Worm (Caenorhabditis elegans): ENCODE measurements around the gene Y62E10A.24.

The Y62E10A.24 gene

ce11 chrIV:13386043-13386442 lies 15.5 kb downstream of the Y62E10A.24 start, which contains the start of the genes Y62E10A.20, Y62E10A.23 and mdt-9 (continued):
- peak; percentile 74 for TF ChIP-seq attf-5 (GFP tag; optimal IDR thresholded peaks at IDR 0.05)
- TF ChIP-seq nhr-80 (tag; optimal IDR thresholded peaks at IDR 0.05), result no peak
- TF ChIP-seq efl-1 (GFP tag; optimal IDR thresholded peaks at IDR 0.05), result peak; percentile 38
- peak; percentile 39 for TF ChIP-seq ztf-18 (tag; optimal IDR thresholded peaks at IDR 0.05)
- no peak for TF ChIP-seq egl-18 (GFP tag; IDR thresholded peaks at IDR 0.05)
- peak; percentile 17 for TF ChIP-seq ZK185.1 (tag; optimal IDR thresholded peaks at IDR 0.05; ENCODE audit: poor library complexity, severe bottlenecking)
- TF ChIP-seq ztf-26 (tag; optimal IDR thresholded peaks at IDR 0.05), result no peak
- no peak for TF ChIP-seq F52B5.7 (tag; optimal IDR thresholded peaks at IDR 0.05)
- no peak for TF ChIP-seq zfh-2 (GFP tag; conservative IDR thresholded peaks at IDR 0.05)
- TF ChIP-seq pha-4 (tag; optimal IDR thresholded peaks at IDR 0.05), result no peak
- no peak for TF ChIP-seq aptf-3 (GFP tag; IDR thresholded peaks at IDR 0.05)
- TF ChIP-seq Y95B8A.8 (GFP tag; IDR thresholded peaks at IDR 0.05), result no peak
- no peak for TF ChIP-seq atf-7 (tag; optimal IDR thresholded peaks at IDR 0.05)
- TF ChIP-seq ceh-58 (GFP tag; IDR thresholded peaks at IDR 0.05), result no peak
- peak in 1 of 3 experiments; percentile 73 for TF ChIP-seq lin-35 (GFP tag; optimal IDR thresholded peaks at IDR 0.05)
- peak; percentile 45 for TF ChIP-seq snpc-1.3 (tag; optimal IDR thresholded peaks at IDR 0.05; ENCODE audit: insufficient read depth)
- no peak for TF ChIP-seq hmg-20 (GFP tag; IDR thresholded peaks at IDR 0.05)
- 0 out of 2 replicates have a peak, but pooled peaks have one; percentile 43 for TF ChIP-seq madf-3 (GFP tag; IDR thresholded peaks at IDR 0.05)
- no peak for TF ChIP-seq hlh-26 (GFP tag; conservative IDR thresholded peaks at IDR 0.05)
- peak; percentile 46 for TF ChIP-seq F33H1.4 (GFP tag; IDR thresholded peaks at IDR 0.05)
- peak; percentile 51; the same call in 1 of the 2 replicates for TF ChIP-seq madf-6 (GFP tag; IDR thresholded peaks at IDR 0.05)
- TF ChIP-seq ztf-22 (GFP tag; optimal IDR thresholded peaks at IDR 0.05), result no peak
- TF ChIP-seq hrde-1 (tag; optimal IDR thresholded peaks at IDR 0.05; ENCODE audit: borderline replicate concordance), result no peak
- TF ChIP-seq lir-1 (GFP tag; conservative IDR thresholded peaks at IDR 0.05), result no peak
- TF ChIP-seq somi-1 (GFP tag; optimal IDR thresholded peaks at IDR 0.05), result no peak
- TF ChIP-seq gei-17 (GFP tag; optimal IDR thresholded peaks at IDR 0.05), result no peak
- peak; percentile 41 for TF ChIP-seq F23B12.7 (tag; optimal IDR thresholded peaks at IDR 0.05; ENCODE audit: insufficient read depth)
- peak; percentile 69 for TF ChIP-seq F49E8.2 (tag; optimal IDR thresholded peaks at IDR 0.05; ENCODE audit: insufficient read depth)

ce11 chrIV:13386903-13387302 lies 16.4 kb downstream of the Y62E10A.24 start, which contains the start of gene lsm-3:
Gene lsm-3, plus strand, starts transcription at chrIV:13387203.
- TF ChIP-seq attf-3 (GFP tag; conservative IDR thresholded peaks at IDR 0.05) (no peak), lin-54 (GFP tag; optimal IDR thresholded peaks at IDR 0.05) (no peak), hmg-20 (GFP tag; IDR thresholded peaks at IDR 0.05) (no peak), attf-5 (GFP tag; optimal IDR thresholded peaks at IDR 0.05) (no peak), snpc-3.4 (tag; optimal IDR thresholded peaks at IDR 0.05) (no peak), snpc-4 (GFP tag; optimal IDR thresholded peaks at IDR 0.05) (no peak), snpc-4 (tag; optimal IDR thresholded peaks at IDR 0.05) (no peak), F33H1.4 (GFP tag; IDR thresholded peaks at IDR 0.05) (no peak), chd-7 (tag; optimal IDR thresholded peaks at IDR 0.05) (no peak), D2030.7 (GFP tag; IDR thresholded peaks at IDR 0.05) (no peak), ztf-28 (GFP tag; IDR thresholded peaks at IDR 0.05) (no peak), ztf-6 (GFP tag; IDR thresholded peaks at IDR 0.05) (no peak), die-1 (tag; optimal IDR thresholded peaks at IDR 0.05) (no peak), cebp-1 (GFP tag; IDR thresholded peaks at IDR 0.05) (no peak), cebp-1 (tag; optimal IDR thresholded peaks at IDR 0.05) (no peak), lin-40 (tag; optimal IDR thresholded peaks at IDR 0.05) (no peak), pbrm-1 (GFP tag; IDR thresholded peaks at IDR 0.05) (no peak), mes-4 (tag; optimal IDR thresholded peaks at IDR 0.05) (no peak), rpc-1 (optimal IDR thresholded peaks at IDR 0.05) (no peak), rpc-1 (tag; optimal IDR thresholded peaks at IDR 0.05) (no peak), unc-130 (GFP tag; optimal IDR thresholded peaks at IDR 0.05) (no peak), T07F8.4 (tag; optimal IDR thresholded peaks at IDR 0.05) (no peak), ztf-3 (GFP tag; optimal IDR thresholded peaks at IDR 0.05) (no peak)

All from whole organism, young adult.